Fruit fly (Drosophila melanogaster): ENCODE results near the gene phu.
A peak's percentile ranks its signal among the peaks of the same experiment; 100 is the strongest.

Gene phu

dm6 chr3R:9503329-9504088 lies 8.9 kb downstream of the phu start:
- TF ChIP-seq dl (GFP tag; optimal IDR thresholded peaks at IDR 0.05; ENCODE audit: insufficient read depth in 1 of 2, partially characterized antibody in 2 of 2): no peak
- TF ChIP-seq Rel (GFP tag; optimal IDR thresholded peaks at IDR 0.05): no peak
- peak; percentile 65 for TF ChIP-seq Rel (tag; optimal IDR thresholded peaks at IDR 0.05)
- TF ChIP-seq h (GFP tag; optimal IDR thresholded peaks at IDR 0.05): peak; percentile 39
- TF ChIP-seq br (GFP tag; optimal IDR thresholded peaks at IDR 0.05): peak; percentile 14

- TF ChIP-seq tai (GFP tag; optimal IDR thresholded peaks at IDR 0.05) (peak; percentile 71), fru (GFP tag; optimal IDR thresholded peaks at IDR 0.05) (peak; percentile 75), brk (GFP tag; optimal IDR thresholded peaks at IDR 0.05) (peak; percentile 4), woc (GFP tag; optimal IDR thresholded peaks at IDR 0.05) (peak; percentile 30), Jra (GFP tag; optimal IDR thresholded peaks at IDR 0.05) (peak; percentile 77), Hr83 (GFP tag; optimal IDR thresholded peaks at IDR 0.05; ENCODE audit: poor library complexity, severe bottlenecking) (peak; percentile 36), OdsH (GFP tag; optimal IDR thresholded peaks at IDR 0.05) (peak; percentile 9), Vsx2 (GFP tag; optimal IDR thresholded peaks at IDR 0.05; ENCODE audit: partially characterized antibody) (no peak), Sp1 (GFP tag; optimal IDR thresholded peaks at IDR 0.05) (peak; percentile 8), psq (GFP tag; optimal IDR thresholded peaks at IDR 0.05) (peak; percentile 14), Rel (GFP tag; optimal IDR thresholded peaks at IDR 0.05) (no peak), Rel (tag; optimal IDR thresholded peaks at IDR 0.05) (peak; percentile 24), h (GFP tag; optimal IDR thresholded peaks at IDR 0.05) (peak; percentile 51), br (GFP tag; optimal IDR thresholded peaks at IDR 0.05) (no peak), HLH106 (tag; optimal IDR thresholded peaks at IDR 0.05) (no peak), Dif (GFP tag; optimal IDR thresholded peaks at IDR 0.05; ENCODE audit: partially characterized antibody) (peak; percentile 29), CG32264 (GFP tag; optimal IDR thresholded peaks at IDR 0.05) (no peak), sage (GFP tag; optimal IDR thresholded peaks at IDR 0.05) (no peak), Hnf4 (GFP tag; optimal IDR thresholded peaks at IDR 0.05) (peak; percentile 18), GATAd (GFP tag; optimal IDR thresholded peaks at IDR 0.05) (no peak), dl (GFP tag; optimal IDR thresholded peaks at IDR 0.05; ENCODE audit: insufficient read depth in 1 of 2, partially characterized antibody in 2 of 2) (no peak), jim (GFP tag; optimal IDR thresholded peaks at IDR 0.05) (no peak)
Observed at dm6 chr3R:9504355-9504754, 9.8 kb downstream of the phu start, which contains the start of gene CG8149. CG8149 (plus strand) TSS chr3R:9504656.

dm6 chr3R:9510070-9510518 lies 15.5 kb downstream of the phu start, which contains the start of gene rump:
rump (minus strand) TSS chr3R:9510324.
- no peak for TF ChIP-seq dmrt93B (GFP tag; optimal IDR thresholded peaks at IDR 0.05)
- peak; percentile 15 for TF ChIP-seq dsf (GFP tag; optimal IDR thresholded peaks at IDR 0.05; ENCODE audit: borderline replicate concordance)
- TF ChIP-seq woc (GFP tag; optimal IDR thresholded peaks at IDR 0.05): peak; percentile 18
- peak; percentile 79 for TF ChIP-seq Hr83 (GFP tag; optimal IDR thresholded peaks at IDR 0.05; ENCODE audit: poor library complexity, severe bottlenecking)
- TF ChIP-seq dl (GFP tag; optimal IDR thresholded peaks at IDR 0.05; ENCODE audit: insufficient read depth in 1 of 2, partially characterized antibody in 2 of 2): no peak
- TF ChIP-seq Mio (GFP tag; optimal IDR thresholded peaks at IDR 0.05): no peak
- TF ChIP-seq Dfd (GFP tag; optimal IDR thresholded peaks at IDR 0.05): no peak
- TF ChIP-seq CG32264 (GFP tag; optimal IDR thresholded peaks at IDR 0.05): no peak
- TF ChIP-seq Sp1 (GFP tag; optimal IDR thresholded peaks at IDR 0.05): peak; percentile 3
- TF ChIP-seq sv (GFP tag; optimal IDR thresholded peaks at IDR 0.05): no peak
- peak; percentile 65 for TF ChIP-seq rgr (GFP tag; optimal IDR thresholded peaks at IDR 0.05)
- TF ChIP-seq br (GFP tag; optimal IDR thresholded peaks at IDR 0.05): no peak
- no peak for TF ChIP-seq HLH106 (tag; optimal IDR thresholded peaks at IDR 0.05)
- peak; percentile 24 for TF ChIP-seq Dif (GFP tag; optimal IDR thresholded peaks at IDR 0.05; ENCODE audit: partially characterized antibody)
- TF ChIP-seq Hnf4 (GFP tag; optimal IDR thresholded peaks at IDR 0.05): peak; percentile 57
- TF ChIP-seq CrebA (GFP tag; optimal IDR thresholded peaks at IDR 0.05; ENCODE audit: borderline replicate concordance): no peak
- peak; percentile 81 for TF ChIP-seq tai (GFP tag; optimal IDR thresholded peaks at IDR 0.05)
- no peak for TF ChIP-seq jim (GFP tag; optimal IDR thresholded peaks at IDR 0.05)
- no peak for TF ChIP-seq foxo (GFP tag; optimal IDR thresholded peaks at IDR 0.05)
- TF ChIP-seq fru (GFP tag; optimal IDR thresholded peaks at IDR 0.05): no peak
- peak; percentile 49 for TF ChIP-seq Jra (GFP tag; optimal IDR thresholded peaks at IDR 0.05)
- TF ChIP-seq GATAd (GFP tag; optimal IDR thresholded peaks at IDR 0.05): no peak
- TF ChIP-seq ey (GFP tag; optimal IDR thresholded peaks at IDR 0.05): no peak
- TF ChIP-seq Vsx2 (GFP tag; optimal IDR thresholded peaks at IDR 0.05; ENCODE audit: partially characterized antibody): no peak
- TF ChIP-seq OdsH (GFP tag; optimal IDR thresholded peaks at IDR 0.05): no peak
- no peak for TF ChIP-seq CG9705 (GFP tag; optimal IDR thresholded peaks at IDR 0.05)
- TF ChIP-seq Abd-B (GFP tag; optimal IDR thresholded peaks at IDR 0.05): no peak
- no peak for TF ChIP-seq lola (GFP tag; optimal IDR thresholded peaks at IDR 0.05)
- peak; percentile 83 for TF ChIP-seq brk (GFP tag; optimal IDR thresholded peaks at IDR 0.05)
- TF ChIP-seq Rel (GFP tag; optimal IDR thresholded peaks at IDR 0.05): no peak
- peak; percentile 41 for TF ChIP-seq Rel (tag; optimal IDR thresholded peaks at IDR 0.05)
- peak; percentile 17 for TF ChIP-seq h (GFP tag; optimal IDR thresholded peaks at IDR 0.05)
- no peak for TF ChIP-seq Hr78 (GFP tag; optimal IDR thresholded peaks at IDR 0.05)
- no peak for TF ChIP-seq usp (GFP tag; optimal IDR thresholded peaks at IDR 0.05)
- peak; percentile 79 for TF ChIP-seq Myc (optimal IDR thresholded peaks at IDR 0.05)
- peak; percentile 59 for TF ChIP-seq sage (GFP tag; optimal IDR thresholded peaks at IDR 0.05)
- no peak for TF ChIP-seq psq (GFP tag; optimal IDR thresholded peaks at IDR 0.05)
- TF ChIP-seq pan (optimal IDR thresholded peaks at IDR 0.05): no peak
- no peak for TF ChIP-seq N (GFP tag; optimal IDR thresholded peaks at IDR 0.05)
